Worm (Caenorhabditis elegans): ENCODE results near the gene ugt-11.

- TF ChIP-seq nhr-12 (tag; optimal IDR thresholded peaks at IDR 0.05) (no peak), aha-1 (tag; optimal IDR thresholded peaks at IDR 0.05) (no peak), lin-39 (tag; optimal IDR thresholded peaks at IDR 0.05) (no peak), nhr-237 (tag; optimal IDR thresholded peaks at IDR 0.05) (no peak), nhr-77 (tag; optimal IDR thresholded peaks at IDR 0.05) (no peak), rnt-1 (tag; optimal IDR thresholded peaks at IDR 0.05) (no peak), unc-86 (tag; optimal IDR thresholded peaks at IDR 0.05) (no peak), ztf-11 (tag; optimal IDR thresholded peaks at IDR 0.05) (no peak)
Measured at ce11 chrV:4889477-4889876, 5.4 kb downstream of the ugt-11 start, which contains the start of gene ugt-12.

Measured in whole organism, L1 larva.